Fruit fly (Drosophila melanogaster) whole organism, embryonic: Measurements from ENCODE around the gene CG13377.

ENCODE experiments used
- ATbp ChIP-seq: fragments of 200-800 bp; sonication (Bioruptor generic); optimal IDR thresholded peaks from 2 replicates; lab custom pipeline; 2017; ENCODE audit warnings: missing biosample characterization, mild to moderate bottlenecking, missing genetic modification characterization, missing genetic modification reagents
- Aef1 ChIP-seq: fragments of 200-800 bp; sonication (Bioruptor generic); IDR thresholded peaks from 3 replicates; pipeline ENCODE4 v1.3.6; 2022; ENCODE audit warnings: missing biosample characterization, missing genetic modification characterization
- Atf6 ChIP-seq: fragments of 200-800 bp; sonication (Bioruptor generic); IDR thresholded peaks from 2 replicates; pipeline ENCODE4 v1.3.6; 2022; ENCODE audit warnings: missing biosample characterization, missing genetic modification characterization
- CG10543 ChIP-seq: fragments of 200-800 bp; sonication (Bioruptor generic); optimal IDR thresholded peaks from 3 replicates; lab custom pipeline; 2017; ENCODE audit warnings: missing biosample characterization, mild to moderate bottlenecking, missing genetic modification characterization, moderate library complexity
- CG11504 ChIP-seq: fragments of 200-800 bp; sonication (Bioruptor generic); optimal IDR thresholded peaks from 3 replicates; lab custom pipeline; 2019; ENCODE audit warnings: missing biosample characterization, mild to moderate bottlenecking, missing genetic modification characterization, moderate library complexity
- CG11723 ChIP-seq: fragments of 200-800 bp; sonication (Bioruptor generic); optimal IDR thresholded peaks from 2 replicates; lab custom pipeline; 2017; ENCODE audit warnings: missing biosample characterization, mild to moderate bottlenecking, missing genetic modification characterization
- CG12104 ChIP-seq: fragments of 200-800 bp; sonication (Bioruptor generic); optimal IDR thresholded peaks from 3 replicates; lab custom pipeline; 2016; ENCODE audit warnings: missing biosample characterization, missing genetic modification characterization
- CG1233 ChIP-seq: fragments of 200-800 bp; sonication (Bioruptor generic); optimal IDR thresholded peaks from 4 replicates; lab custom pipeline; 2018; ENCODE audit warnings: missing biosample characterization, mild to moderate bottlenecking, missing genetic modification characterization
- CG1529 ChIP-seq: fragments of 200-800 bp; sonication (Bioruptor generic); optimal IDR thresholded peaks from 3 replicates; lab custom pipeline; 2018; ENCODE audit warnings: missing biosample characterization, missing genetic modification characterization
- CG1603 ChIP-seq: fragments of 200-800 bp; sonication (Bioruptor generic); optimal IDR thresholded peaks from 2 replicates; lab custom pipeline; 2019; ENCODE audit warnings: missing biosample characterization, mild to moderate bottlenecking, missing genetic modification characterization, moderate library complexity
- CG18262 ChIP-seq: fragments of 200-800 bp; optimal IDR thresholded peaks from 3 replicates; lab custom pipeline; 2019; ENCODE audit warnings: missing biosample characterization, mild to moderate bottlenecking, missing genetic modification characterization, moderate library complexity
- CG18599 ChIP-seq: fragments of 200-800 bp; sonication (Bioruptor generic); optimal IDR thresholded peaks from 3 replicates; lab custom pipeline; 2017; ENCODE audit warnings: missing biosample characterization, missing genetic modification characterization, mild to moderate bottlenecking, moderate library complexity, missing genetic modification reagents
- CG18764 ChIP-seq: fragments of 200-800 bp; sonication (Bioruptor generic); optimal IDR thresholded peaks from 3 replicates; lab custom pipeline; 2016; ENCODE audit warnings: missing biosample characterization, missing genetic modification characterization
- CG2712 ChIP-seq: fragments of 200-800 bp; optimal IDR thresholded peaks from 3 replicates; lab custom pipeline; 2019; ENCODE audit warnings: missing biosample characterization, mild to moderate bottlenecking, missing genetic modification characterization, moderate library complexity
- CG32772 ChIP-seq: fragments of 200-800 bp; sonication (Bioruptor generic); IDR thresholded peaks from 2 replicates; pipeline ENCODE4 v1.3.6; 2022; ENCODE audit warnings: missing biosample characterization, missing genetic modification characterization
- CG6175 ChIP-seq: fragments of 200-800 bp; sonication (Bioruptor generic); IDR thresholded peaks from 3 replicates; pipeline ENCODE4 v1.3.6; 2022; ENCODE audit warnings: missing biosample characterization, missing genetic modification characterization
- CG6765 ChIP-seq: fragments of 200-800 bp; sonication (Bioruptor generic); optimal IDR thresholded peaks from 3 replicates; lab custom pipeline; 2017; ENCODE audit warnings: missing biosample characterization, mild to moderate bottlenecking, missing genetic modification characterization
- CG6791 ChIP-seq: fragments of 200-800 bp; sonication (Bioruptor generic); IDR thresholded peaks from 3 replicates; pipeline ENCODE4 v1.3.6; 2022; ENCODE audit warnings: missing biosample characterization, missing genetic modification characterization; ENCODE audit not compliant: partially characterized antibody
- CG7839 ChIP-seq: fragments of 200-800 bp; sonication (Bioruptor generic); optimal IDR thresholded peaks from 3 replicates; lab custom pipeline; 2018; ENCODE audit warnings: missing biosample characterization, mild to moderate bottlenecking, missing genetic modification characterization, moderate library complexity
- CG8478 ChIP-seq: fragments of >200 bp; optimal IDR thresholded peaks from 2 replicates; lab custom pipeline; 2018
- CG8765 ChIP-seq: fragments of 200-800 bp; sonication (Bioruptor generic); IDR thresholded peaks from 2 replicates; pipeline ENCODE4 v1.3.6; 2022; ENCODE audit warnings: missing biosample characterization, missing genetic modification characterization
- CG9215 ChIP-seq: fragments of 200-800 bp; sonication (Bioruptor generic); IDR thresholded peaks from 2 replicates; pipeline ENCODE4 v1.3.6; 2022; ENCODE audit warnings: missing biosample characterization, missing genetic modification characterization
- CG9817 ChIP-seq: fragments of 200-800 bp; sonication (Bioruptor generic); optimal IDR thresholded peaks from 2 replicates; lab custom pipeline; 2018; ENCODE audit warnings: missing biosample characterization, mild to moderate bottlenecking, missing genetic modification characterization, moderate library complexity
- CHES-1-like ChIP-seq: fragments of 200-800 bp; sonication (Bioruptor generic); optimal IDR thresholded peaks from 2 replicates; lab custom pipeline; 2016; ENCODE audit warnings: missing biosample characterization, missing genetic modification characterization
- Fer2 ChIP-seq: fragments of 200-800 bp; sonication (Bioruptor generic); optimal IDR thresholded peaks from 2 replicates; lab custom pipeline; 2018; ENCODE audit warnings: missing biosample characterization, mild to moderate bottlenecking, missing genetic modification characterization, moderate library complexity
- Hr3 ChIP-seq: fragments of 200-800 bp; sonication (Bioruptor generic); optimal IDR thresholded peaks from 3 replicates; lab custom pipeline; 2016; ENCODE audit warnings: missing biosample characterization, missing genetic modification characterization
- Hr51 ChIP-seq, 2 experiments: fragments of 200-800 bp; sonication (Bioruptor generic); optimal IDR thresholded peaks; 2 replicates in 1 of 2; 3 replicates in 1 of 2; lab custom pipeline; 2016 to 2018; ENCODE audit warnings: missing biosample characterization in 2 of 2, missing genetic modification characterization in 2 of 2, mild to moderate bottlenecking in 1 of 2, moderate library complexity in 1 of 2
- Mrtf ChIP-seq: fragments of 200-800 bp; sonication (Bioruptor generic); IDR thresholded peaks from 3 replicates; pipeline ENCODE4 v1.3.6; 2022; ENCODE audit warnings: missing biosample characterization, missing genetic modification characterization
- NC2β ChIP-seq: fragments of 200-800 bp; sonication (Bioruptor generic); optimal IDR thresholded peaks from 2 replicates; lab custom pipeline; 2016; ENCODE audit warnings: missing biosample characterization, missing genetic modification characterization
- NfI ChIP-seq: fragments of 200-800 bp; sonication (Bioruptor generic); optimal IDR thresholded peaks from 3 replicates; lab custom pipeline; 2018; ENCODE audit warnings: missing biosample characterization, mild to moderate bottlenecking, missing genetic modification characterization, moderate library complexity
- Poxn ChIP-seq: fragments of 200-800 bp; sonication (Bioruptor generic); IDR thresholded peaks from 2 replicates; pipeline ENCODE4 v1.3.6; 2022; ENCODE audit warnings: missing biosample characterization, missing genetic modification characterization
- chif ChIP-seq, 2 experiments: fragments of 200-800 bp; sonication (Bioruptor generic); optimal IDR thresholded peaks; 3 replicates each; lab custom pipeline; 2016; ENCODE audit warnings: missing biosample characterization in 2 of 2, missing genetic modification characterization in 2 of 2
- cwo ChIP-seq: fragments of 200-800 bp; sonication (Bioruptor generic); optimal IDR thresholded peaks from 3 replicates; lab custom pipeline; 2017; ENCODE audit warnings: missing biosample characterization, missing genetic modification characterization, mild to moderate bottlenecking, moderate library complexity, missing genetic modification reagents
- dmrt11E ChIP-seq: fragments of 200-800 bp; sonication (Bioruptor generic); optimal IDR thresholded peaks from 3 replicates; lab custom pipeline; 2018; ENCODE audit warnings: missing biosample characterization, mild to moderate bottlenecking, missing genetic modification characterization, moderate library complexity
- dysf ChIP-seq: fragments of 200-800 bp; sonication (Bioruptor generic); IDR thresholded peaks from 3 replicates; pipeline ENCODE4 v1.3.6; 2022; ENCODE audit warnings: missing biosample characterization, missing genetic modification characterization
- esg ChIP-seq: fragments of 200-800 bp; sonication (Bioruptor generic); conservative IDR thresholded peaks from 2 replicates; pipeline ENCODE4 v1.3.6; 2022; ENCODE audit warnings: missing biosample characterization, missing genetic modification characterization
- jigr1 ChIP-seq: fragments of 200-800 bp; sonication (Bioruptor generic); IDR thresholded peaks from 3 replicates; pipeline ENCODE4 v1.3.6; 2022; ENCODE audit warnings: missing biosample characterization, missing genetic modification characterization
- knrl ChIP-seq: fragments of 200-800 bp; sonication (Bioruptor generic); IDR thresholded peaks from 3 replicates; pipeline ENCODE4 v1.3.6; 2022; ENCODE audit warnings: missing biosample characterization, missing genetic modification characterization; ENCODE audit not compliant: partially characterized antibody
- lab ChIP-seq: fragments of 200-800 bp; sonication (Bioruptor generic); optimal IDR thresholded peaks from 3 replicates; lab custom pipeline; 2017; ENCODE audit warnings: missing biosample characterization, missing genetic modification characterization, mild to moderate bottlenecking, moderate library complexity, missing genetic modification reagents
- luna ChIP-seq: fragments of 200-800 bp; sonication (Bioruptor generic); optimal IDR thresholded peaks from 2 replicates; lab custom pipeline; 2016; ENCODE audit warnings: missing biosample characterization, missing genetic modification characterization
- mam ChIP-seq: fragments of 200-800 bp; sonication (Bioruptor generic); optimal IDR thresholded peaks from 3 replicates; lab custom pipeline; 2016; ENCODE audit warnings: missing biosample characterization, missing genetic modification characterization
- nerfin-2 ChIP-seq: fragments of 200-800 bp; sonication (Bioruptor generic); IDR thresholded peaks from 2 replicates; pipeline ENCODE4 v1.3.6; 2022; ENCODE audit warnings: missing biosample characterization, missing genetic modification characterization; ENCODE audit not compliant: partially characterized antibody
- pan ChIP-seq, 4 experiments: fragments of >200 bp in 3 of 4; fragments of 200-800 bp in 1 of 4; sonication (Bioruptor generic) in 1 of 4; optimal IDR thresholded peaks in 3 of 4; IDR thresholded peaks in 1 of 4; 2 replicates each; pipeline versions ENCODE4 v1.3.6 to Lab custom; 2017 to 2022; ENCODE audit warnings: missing biosample characterization in 2 of 4, missing genetic modification characterization in 2 of 4, mixed read lengths in 1 of 4
- psq ChIP-seq: fragments of 200-800 bp; sonication (Bioruptor generic); optimal IDR thresholded peaks from 2 replicates; lab custom pipeline; 2017; ENCODE audit warnings: missing biosample characterization, missing genetic modification characterization
- sna ChIP-seq: fragments of 200-800 bp; sonication (Bioruptor generic); IDR thresholded peaks from 2 replicates; pipeline ENCODE4 v1.3.6; 2022; ENCODE audit warnings: missing biosample characterization, missing genetic modification characterization; ENCODE audit not compliant: partially characterized antibody
- stc ChIP-seq: fragments of 200-800 bp; sonication (Bioruptor generic); IDR thresholded peaks from 2 replicates; pipeline ENCODE4 v1.3.6; 2022; ENCODE audit warnings: missing biosample characterization, missing genetic modification characterization
- trh ChIP-seq: fragments of 200-800 bp; sonication (Bioruptor generic); optimal IDR thresholded peaks from 2 replicates; lab custom pipeline; 2016; ENCODE audit warnings: missing biosample characterization, missing genetic modification characterization
- ttk ChIP-seq: fragments of 200-800 bp; sonication (Bioruptor generic); IDR thresholded peaks from 2 replicates; pipeline ENCODE4 v2.1.2; 2022; ENCODE audit warnings: missing biosample characterization, missing genetic modification characterization
- tx ChIP-seq: fragments of 200-800 bp; sonication (Bioruptor generic); optimal IDR thresholded peaks from 2 replicates; lab custom pipeline; 2016; ENCODE audit warnings: missing biosample characterization, missing genetic modification characterization
- z ChIP-seq: fragments of 200-800 bp; sonication (Bioruptor generic); IDR thresholded peaks from 3 replicates; pipeline ENCODE4 v1.3.6; 2022; ENCODE audit warnings: missing biosample characterization, missing genetic modification characterization

CG13377 gene

dm6 chrX:279097-279727 is 15.4 kb upstream of the CG13377 start, which contains the start of the genes CG3777 and ewg (continued):
- TF ChIP-seq esg (GFP tag; lab: Robert Waterston, UW) (no peak), CG18262 (tag; lab: Kevin White, UChicago) (no peak), CG10543 (GFP tag; lab: Kevin White, UChicago) (no peak), Fer2 (tag; lab: Kevin White, UChicago) (no peak), dysf (GFP tag; lab: Robert Waterston, UW) (no peak), tx (no peak), stc (no peak), CG6765 (GFP tag; lab: Kevin White, UChicago) (no peak), CG1603 (tag; lab: Kevin White, UChicago) (peak; percentile 79), CG6175 (GFP tag; lab: Robert Waterston, UW) (no peak), CG1233 (GFP tag; lab: Kevin White, UChicago) (no peak), Hr51 (GFP tag; optimal IDR thresholded peaks at IDR 0.05; lab: Kevin White, UChicago) (no peak), jigr1 (GFP tag; lab: Robert Waterston, UW) (no peak), CG32772 (GFP tag; lab: Robert Waterston, UW) (no peak), Poxn (GFP tag; lab: Robert Waterston, UW) (no peak), knrl (GFP tag; lab: Robert Waterston, UW) (peak; percentile 97), lab (GFP tag; lab: Kevin White, UChicago) (no peak), CG8478 (no peak), CG2712 (tag; lab: Kevin White, UChicago) (peak; percentile 30), CG6791 (peak; percentile 99), CG1529 (GFP tag; lab: Kevin White, UChicago) (no peak), CG11504 (peak; percentile 27), CG11723 (GFP tag; lab: Kevin White, UChicago) (no peak), Hr3 (GFP tag; lab: Kevin White, UChicago) (no peak), CG18599 (GFP tag; lab: Kevin White, UChicago) (no peak), CG18764 (GFP tag; lab: Kevin White, UChicago) (no peak), psq (no peak), Mrtf (GFP tag; lab: Robert Waterston, UW) (no peak), dmrt11E (tag; lab: Kevin White, UChicago) (no peak), cwo (GFP tag; lab: Kevin White, UChicago) (no peak), CHES-1-like (GFP tag; lab: Kevin White, UChicago) (no peak), CG9817 (tag; lab: Kevin White, UChicago) (no peak), pan (optimal IDR thresholded peaks at IDR 0.05; lab: Kevin White, UChicago) (no peak), pan (GFP tag; optimal IDR thresholded peaks at IDR 0.05 in 1 of 2, IDR thresholded peaks at IDR 0.05 in 1 of 2) (no peak), Atf6 (GFP tag; lab: Robert Waterston, UW) (no peak), Aef1 (no peak), trh (no peak), luna (GFP tag; lab: Kevin White, UChicago) (no peak), nerfin-2 (GFP tag; lab: Robert Waterston, UW) (peak; percentile 93), z (GFP tag; lab: Robert Waterston, UW) (no peak), CG9215 (GFP tag; lab: Robert Waterston, UW) (no peak), chif (GFP tag; optimal IDR thresholded peaks at IDR 0.05; lab: Kevin White, UChicago) (no peak), ttk (GFP tag; lab: Robert Waterston, UW) (no peak), mam (GFP tag; lab: Kevin White, UChicago) (no peak), CG7839 (peak; percentile 4), CG8765 (GFP tag; lab: Robert Waterston, UW) (no peak), NC2β (GFP tag; lab: Kevin White, UChicago) (no peak), NfI (GFP tag; lab: Kevin White, UChicago) (no peak), ATbp (no peak), CG12104 (GFP tag; lab: Kevin White, UChicago) (no peak), sna (GFP tag; lab: Robert Waterston, UW) (peak; percentile 96)
